Worm (Caenorhabditis elegans): ENCODE results near the gene flr-1.

The flr-1 gene

ce11 chrX:13443283-13443682, 13.1 kb downstream of the flr-1 start (continued):
- TF ChIP-seq T26A5.8 (tag; optimal IDR thresholded peaks at IDR 0.05), result no peak
- TF ChIP-seq sea-2 (GFP tag; IDR thresholded peaks at IDR 0.05), result no peak
- no peak for TF ChIP-seq K11D2.4 (GFP tag; IDR thresholded peaks at IDR 0.05)
- TF ChIP-seq pha-4 (tag; optimal IDR thresholded peaks at IDR 0.05), result no peak
- TF ChIP-seq tbx-9 (tag; optimal IDR thresholded peaks at IDR 0.05; ENCODE audit: borderline replicate concordance), result no peak
- TF ChIP-seq cebp-1 (GFP tag; IDR thresholded peaks at IDR 0.05), result no peak
- peak; percentile 1 for TF ChIP-seq cebp-1 (tag; optimal IDR thresholded peaks at IDR 0.05)
- no peak for TF ChIP-seq snpc-3.4 (tag; optimal IDR thresholded peaks at IDR 0.05)
- TF ChIP-seq ama-1 (optimal IDR thresholded peaks at IDR 0.05), result no peak
- TF ChIP-seq ama-1 (GFP tag; optimal IDR thresholded peaks at IDR 0.05), result no peak
- TF ChIP-seq rpc-1 (optimal IDR thresholded peaks at IDR 0.05), result peak; percentile 75
- peak; percentile 90 for TF ChIP-seq rpc-1 (tag; optimal IDR thresholded peaks at IDR 0.05)
- peak; percentile 45; the same call in 1 of the 2 replicates for TF ChIP-seq dox-1 (GFP tag; IDR thresholded peaks at IDR 0.05)
- peak; percentile 32 for TF ChIP-seq nhr-90 (tag; optimal IDR thresholded peaks at IDR 0.05)
- TF ChIP-seq rcor-1 (GFP tag; IDR thresholded peaks at IDR 0.05), result peak; percentile 62
- no peak for TF ChIP-seq ceh-100 (GFP tag; IDR thresholded peaks at IDR 0.05)
- no peak for TF ChIP-seq unc-62 (GFP tag; optimal IDR thresholded peaks at IDR 0.05)
- no peak for TF ChIP-seq lin-40 (tag; optimal IDR thresholded peaks at IDR 0.05)
- peak; percentile 44; the same call in 1 of the 2 replicates for TF ChIP-seq hmg-1.2 (GFP tag; IDR thresholded peaks at IDR 0.05)
- no peak for TF ChIP-seq ceh-27 (GFP tag; optimal IDR thresholded peaks at IDR 0.05)
- TF ChIP-seq nhr-179 (tag; optimal IDR thresholded peaks at IDR 0.05), result no peak
- no peak for TF ChIP-seq F57A8.1 (GFP tag; optimal IDR thresholded peaks at IDR 0.05)
- no peak for TF ChIP-seq mel-28 (tag; optimal IDR thresholded peaks at IDR 0.05; ENCODE audit: borderline replicate concordance)
- TF ChIP-seq madf-3 (GFP tag; IDR thresholded peaks at IDR 0.05), result no peak
- TF ChIP-seq ztf-28 (GFP tag; IDR thresholded peaks at IDR 0.05), result no peak
- TF ChIP-seq nfya-1 (tag; optimal IDR thresholded peaks at IDR 0.05; ENCODE audit: borderline replicate concordance, insufficient read depth), result no peak
- TF ChIP-seq Y53F4B.3 (GFP tag; IDR thresholded peaks at IDR 0.05), result no peak
- no peak for TF ChIP-seq let-526 (GFP tag; IDR thresholded peaks at IDR 0.05)
- no peak for TF ChIP-seq efl-1 (GFP tag; optimal IDR thresholded peaks at IDR 0.05)
- no peak for TF ChIP-seq ztf-3 (GFP tag; optimal IDR thresholded peaks at IDR 0.05)
- 0 out of 2 replicates have a peak, but pooled peaks have one; percentile 45 for TF ChIP-seq lin-26 (GFP tag; IDR thresholded peaks at IDR 0.05)
- no peak for TF ChIP-seq unc-130 (GFP tag; optimal IDR thresholded peaks at IDR 0.05)
- no peak for TF ChIP-seq akir-1 (GFP tag; optimal IDR thresholded peaks at IDR 0.05)
- TF ChIP-seq F49E8.2 (tag; optimal IDR thresholded peaks at IDR 0.05; ENCODE audit: insufficient read depth), result no peak
- no peak for TF ChIP-seq aptf-2 (GFP tag; conservative IDR thresholded peaks at IDR 0.05)
- no peak for TF ChIP-seq C17E4.6 (GFP tag; IDR thresholded peaks at IDR 0.05)
- peak; percentile 92 for TF ChIP-seq D2030.7 (GFP tag; IDR thresholded peaks at IDR 0.05)
- TF ChIP-seq fkh-3 (tag; optimal IDR thresholded peaks at IDR 0.05), result no peak

DNA sequence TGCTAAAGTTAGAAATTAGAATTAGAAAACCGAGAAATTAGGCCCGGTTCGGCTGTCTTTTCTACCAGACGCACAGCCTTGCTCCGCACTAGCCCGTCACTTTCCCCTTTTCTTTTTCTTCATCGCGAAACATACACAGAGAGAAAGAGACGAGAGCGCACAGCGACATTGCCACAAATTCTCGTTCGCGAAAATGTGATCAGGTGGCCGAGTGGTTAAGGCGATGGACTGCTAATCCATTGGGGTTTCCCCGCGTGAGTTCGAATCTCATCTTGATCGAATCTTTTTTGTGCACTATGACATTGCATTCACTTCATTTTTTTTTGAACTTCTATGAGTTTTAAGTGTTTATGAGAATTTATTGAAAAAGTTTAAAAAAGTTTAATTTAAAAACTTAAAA, 13.9 kb downstream of the flr-1 start:
- peak; percentile 50; the same call in 1 of the 2 replicates for TF ChIP-seq Y53F4B.3 (GFP tag; IDR thresholded peaks at IDR 0.05)
- no peak for TF ChIP-seq F39B2.1 (GFP tag; IDR thresholded peaks at IDR 0.05)
- TF ChIP-seq let-526 (GFP tag; IDR thresholded peaks at IDR 0.05), result no peak
- TF ChIP-seq aptf-2 (GFP tag; conservative IDR thresholded peaks at IDR 0.05), result no peak
- TF ChIP-seq Y67H2A.10 (GFP tag; conservative IDR thresholded peaks at IDR 0.05), result no peak
- peak; percentile 49; the same call in 1 of the 2 replicates for TF ChIP-seq ceh-100 (GFP tag; IDR thresholded peaks at IDR 0.05)
- TF ChIP-seq C06A6.2 (GFP tag; conservative IDR thresholded peaks at IDR 0.05), result 0 out of 2 replicates have a peak, but pooled peaks have one; percentile 34
- TF ChIP-seq atf-7 (tag; optimal IDR thresholded peaks at IDR 0.05), result no peak
- TF ChIP-seq pbrm-1 (GFP tag; IDR thresholded peaks at IDR 0.05), result peak; percentile 84
- TF ChIP-seq ztf-25 (GFP tag; IDR thresholded peaks at IDR 0.05), result no peak
- TF ChIP-seq madf-8 (GFP tag; conservative IDR thresholded peaks at IDR 0.05), result no peak
- no peak for TF ChIP-seq hlh-26 (GFP tag; conservative IDR thresholded peaks at IDR 0.05)
- no peak for TF ChIP-seq aptf-3 (GFP tag; IDR thresholded peaks at IDR 0.05)
- no peak for TF ChIP-seq rec-8 (tag; optimal IDR thresholded peaks at IDR 0.05)
- no peak for TF ChIP-seq egrh-3 (GFP tag; IDR thresholded peaks at IDR 0.05)
- no peak for TF ChIP-seq ama-1 (optimal IDR thresholded peaks at IDR 0.05)
- TF ChIP-seq ama-1 (GFP tag; optimal IDR thresholded peaks at IDR 0.05), result no peak
- no peak for TF ChIP-seq unc-130 (GFP tag; optimal IDR thresholded peaks at IDR 0.05)
- TF ChIP-seq lin-26 (GFP tag; IDR thresholded peaks at IDR 0.05), result peak; percentile 84
- peak; percentile 60 for TF ChIP-seq F23B12.7 (tag; optimal IDR thresholded peaks at IDR 0.05; ENCODE audit: insufficient read depth)

Data from whole organism, young adult.